Fruit fly (Drosophila melanogaster) whole organism, prepupa: ENCODE data around the gene CG17633.

Experiments used
- Blimp-1 ChIP-seq: fragments of 200-800 bp; sonication (Bioruptor generic); optimal IDR thresholded peaks from 3 replicates; lab custom pipeline; 2017; ENCODE audit warnings: missing biosample characterization, missing genetic modification characterization, mild to moderate bottlenecking, moderate library complexity, missing genetic modification reagents
- CG10631 ChIP-seq: fragments of 200-800 bp; sonication (Bioruptor generic); optimal IDR thresholded peaks from 2 replicates; lab custom pipeline; 2016; ENCODE audit warnings: missing biosample characterization, missing genetic modification characterization
- CG10669 ChIP-seq: fragments of 200-800 bp; sonication (Bioruptor generic); optimal IDR thresholded peaks from 3 replicates; lab custom pipeline; 2018; ENCODE audit warnings: missing biosample characterization, mild to moderate bottlenecking, missing genetic modification characterization, moderate library complexity
- CG11294 ChIP-seq: fragments of 200-800 bp; sonication (Bioruptor generic); IDR thresholded peaks from 2 replicates; pipeline ENCODE4 v1.3.6; 2022; ENCODE audit warnings: missing biosample characterization, missing genetic modification characterization
- CG15336 ChIP-seq: fragments of 200-800 bp; sonication (Bioruptor generic); IDR thresholded peaks from 2 replicates; pipeline ENCODE4 v1.3.6; 2022; ENCODE audit warnings: missing biosample characterization, missing genetic modification characterization
- CG16779 ChIP-seq: fragments of 200-800 bp; sonication (Bioruptor generic); optimal IDR thresholded peaks from 3 replicates; lab custom pipeline; 2017; ENCODE audit warnings: missing biosample characterization, mild to moderate bottlenecking, missing genetic modification characterization
- CG3032 ChIP-seq: fragments of 200-800 bp; optimal IDR thresholded peaks from 2 replicates; lab custom pipeline; 2019; ENCODE audit warnings: missing biosample characterization, mild to moderate bottlenecking, missing genetic modification characterization, moderate library complexity
- CG31627 ChIP-seq: fragments of 200-800 bp; sonication (Bioruptor generic); optimal IDR thresholded peaks from 3 replicates; lab custom pipeline; 2016; ENCODE audit warnings: missing biosample characterization, missing genetic modification characterization
- CG32006 ChIP-seq: fragments of 200-800 bp; sonication (Bioruptor generic); optimal IDR thresholded peaks from 3 replicates; lab custom pipeline; 2017; ENCODE audit warnings: missing biosample characterization, mild to moderate bottlenecking, missing genetic modification characterization
- CG34406 ChIP-seq: fragments of 200-800 bp; sonication (Bioruptor generic); optimal IDR thresholded peaks from 3 replicates; lab custom pipeline; 2016; ENCODE audit warnings: missing biosample characterization, missing genetic modification characterization
- CG3919 ChIP-seq: fragments of 200-800 bp; sonication (Bioruptor generic); optimal IDR thresholded peaks from 3 replicates; lab custom pipeline; 2016; ENCODE audit warnings: missing biosample characterization, missing genetic modification characterization
- CG4318 ChIP-seq: fragments of 200-800 bp; sonication (Bioruptor generic); optimal IDR thresholded peaks from 3 replicates; lab custom pipeline; 2017; ENCODE audit warnings: missing biosample characterization, mild to moderate bottlenecking, missing genetic modification characterization
- CG6163 ChIP-seq: fragments of 200-800 bp; sonication (Bioruptor generic); IDR thresholded peaks from 3 replicates; pipeline ENCODE4 v1.3.6; 2022; ENCODE audit warnings: missing biosample characterization, missing genetic modification characterization
- CG6276 ChIP-seq: fragments of 200-800 bp; sonication (Bioruptor generic); optimal IDR thresholded peaks from 2 replicates; lab custom pipeline; 2017; ENCODE audit warnings: missing biosample characterization, mild to moderate bottlenecking, missing genetic modification characterization
- CG6792 ChIP-seq: fragments of 200-800 bp; sonication (Bioruptor generic); optimal IDR thresholded peaks from 3 replicates; lab custom pipeline; 2016; ENCODE audit warnings: missing biosample characterization, missing genetic modification characterization
- CG6808 ChIP-seq: fragments of 200-800 bp; sonication (Bioruptor generic); optimal IDR thresholded peaks from 3 replicates; lab custom pipeline; 2017; ENCODE audit warnings: missing biosample characterization, missing genetic modification characterization, mild to moderate bottlenecking, moderate library complexity, missing genetic modification reagents
- CG7368 ChIP-seq: fragments of 200-800 bp; sonication (Bioruptor generic); optimal IDR thresholded peaks from 3 replicates; lab custom pipeline; 2016; ENCODE audit warnings: missing biosample characterization, missing genetic modification characterization
- CG8119 ChIP-seq: fragments of 200-800 bp; sonication (Bioruptor generic); IDR thresholded peaks from 3 replicates; pipeline ENCODE4 v1.3.6; 2022; ENCODE audit warnings: missing biosample characterization, missing genetic modification characterization
- CG8319 ChIP-seq: fragments of 200-800 bp; sonication (Bioruptor generic); optimal IDR thresholded peaks from 3 replicates; lab custom pipeline; 2016; ENCODE audit warnings: missing biosample characterization, missing genetic modification characterization
- CG8632 ChIP-seq: fragments of 200-800 bp; sonication (Bioruptor generic); optimal IDR thresholded peaks from 3 replicates; lab custom pipeline; 2016; ENCODE audit warnings: missing biosample characterization, missing genetic modification characterization
- Eip75B ChIP-seq: fragments of 200-800 bp; sonication (Bioruptor generic); optimal IDR thresholded peaks from 3 replicates; lab custom pipeline; 2016; ENCODE audit warnings: missing biosample characterization, missing genetic modification characterization
- Eip78C ChIP-seq: fragments of 200-800 bp; sonication (Bioruptor generic); peaks from one replicate; lab custom pipeline; 2016; ENCODE audit warnings: missing biosample characterization, missing genetic modification characterization
- Ets21C ChIP-seq: fragments of 200-800 bp; sonication (Bioruptor generic); optimal IDR thresholded peaks from 3 replicates; lab custom pipeline; 2016; ENCODE audit warnings: missing biosample characterization, missing genetic modification characterization
- Ets96B ChIP-seq: fragments of 200-800 bp; optimal IDR thresholded peaks from 2 replicates; lab custom pipeline; 2019; ENCODE audit warnings: missing biosample characterization, mild to moderate bottlenecking, missing genetic modification characterization, moderate library complexity
- Gug ChIP-seq: fragments of 200-800 bp; sonication (Bioruptor generic); IDR thresholded peaks from 2 replicates; pipeline ENCODE4 v1.3.6; 2022; ENCODE audit warnings: missing biosample characterization, missing genetic modification characterization
- Hr39 ChIP-seq: fragments of 200-800 bp; sonication (Bioruptor generic); optimal IDR thresholded peaks from 2 replicates; lab custom pipeline; 2016; ENCODE audit warnings: missing biosample characterization, missing genetic modification characterization
- Hr4 ChIP-seq: fragments of 200-800 bp; sonication (Bioruptor generic); optimal IDR thresholded peaks from 3 replicates; lab custom pipeline; 2016; ENCODE audit warnings: missing biosample characterization, missing genetic modification characterization
- Lpt ChIP-seq: fragments of 200-800 bp; sonication (Bioruptor generic); optimal IDR thresholded peaks from 3 replicates; lab custom pipeline; 2016; ENCODE audit warnings: missing biosample characterization, missing genetic modification characterization
- Met ChIP-seq: fragments of 200-800 bp; sonication (Bioruptor generic); optimal IDR thresholded peaks from 3 replicates; lab custom pipeline; 2016; ENCODE audit warnings: missing biosample characterization, missing genetic modification characterization
- OdsH ChIP-seq: fragments of 200-800 bp; sonication (Bioruptor generic); optimal IDR thresholded peaks from 3 replicates; lab custom pipeline; 2016; ENCODE audit warnings: missing biosample characterization, missing genetic modification characterization
- Smox ChIP-seq: fragments of 200-800 bp; sonication (Bioruptor generic); optimal IDR thresholded peaks from 3 replicates; lab custom pipeline; 2016; ENCODE audit warnings: missing biosample characterization, missing genetic modification characterization
- Sox102F ChIP-seq: fragments of 200-800 bp; sonication (Bioruptor generic); optimal IDR thresholded peaks from 2 replicates; lab custom pipeline; 2016; ENCODE audit warnings: missing biosample characterization, mild to moderate bottlenecking, missing genetic modification characterization
- Sox14 ChIP-seq: fragments of 200-800 bp; sonication (Bioruptor generic); optimal IDR thresholded peaks from 3 replicates; lab custom pipeline; 2016; ENCODE audit warnings: missing biosample characterization, missing genetic modification characterization
- Sox15 ChIP-seq: fragments of 200-800 bp; sonication (Bioruptor generic); optimal IDR thresholded peaks from 3 replicates; lab custom pipeline; 2016; ENCODE audit warnings: missing biosample characterization, missing genetic modification characterization
- achi ChIP-seq: fragments of 200-800 bp; sonication (Bioruptor generic); optimal IDR thresholded peaks from 3 replicates; lab custom pipeline; 2016; ENCODE audit warnings: missing biosample characterization, missing genetic modification characterization
- acj6 ChIP-seq: fragments of 200-800 bp; sonication (Bioruptor generic); optimal IDR thresholded peaks from 3 replicates; lab custom pipeline; 2016; ENCODE audit warnings: missing biosample characterization, missing genetic modification characterization
- cyc ChIP-seq: fragments of 200-800 bp; sonication (Bioruptor generic); optimal IDR thresholded peaks from 3 replicates; lab custom pipeline; 2016; ENCODE audit warnings: missing biosample characterization, missing genetic modification characterization
- dac ChIP-seq: fragments of 200-800 bp; sonication (Bioruptor generic); optimal IDR thresholded peaks from 2 replicates; lab custom pipeline; 2017; ENCODE audit warnings: missing biosample characterization, mild to moderate bottlenecking, missing genetic modification characterization
- dsx ChIP-seq: fragments of 200-800 bp; optimal IDR thresholded peaks from 3 replicates; lab custom pipeline; 2019; ENCODE audit warnings: missing biosample characterization, mild to moderate bottlenecking, missing genetic modification characterization, moderate library complexity; ENCODE audit not compliant: poor library complexity, severe bottlenecking
- eg ChIP-seq: fragments of 200-800 bp; sonication (Bioruptor generic); IDR thresholded peaks from 3 replicates; pipeline ENCODE4 v1.3.6; 2022; ENCODE audit warnings: missing biosample characterization, missing genetic modification characterization
- fd59A ChIP-seq: fragments of 200-800 bp; sonication (Bioruptor generic); optimal IDR thresholded peaks from 2 replicates; lab custom pipeline; 2017; ENCODE audit warnings: missing biosample characterization, mild to moderate bottlenecking, missing genetic modification characterization, missing genetic modification reagents
- fd85E ChIP-seq: fragments of 200-800 bp; sonication (Bioruptor generic); optimal IDR thresholded peaks from 3 replicates; lab custom pipeline; 2016; ENCODE audit warnings: missing biosample characterization, missing genetic modification characterization
- fkh ChIP-seq: fragments of 200-800 bp; sonication (Bioruptor generic); optimal IDR thresholded peaks from 3 replicates; lab custom pipeline; 2017; ENCODE audit warnings: missing biosample characterization, mild to moderate bottlenecking, missing genetic modification characterization, moderate library complexity
- lz ChIP-seq: fragments of 200-800 bp; sonication (Bioruptor generic); optimal IDR thresholded peaks from 3 replicates; lab custom pipeline; 2016; ENCODE audit warnings: missing biosample characterization, missing genetic modification characterization
- net ChIP-seq: fragments of 200-800 bp; sonication (Bioruptor generic); optimal IDR thresholded peaks from 3 replicates; lab custom pipeline; 2016; ENCODE audit warnings: missing biosample characterization, missing genetic modification characterization
- pdm3 ChIP-seq: fragments of 200-800 bp; sonication (Bioruptor generic); optimal IDR thresholded peaks from 3 replicates; lab custom pipeline; 2016; ENCODE audit warnings: missing biosample characterization, missing genetic modification characterization
- salr ChIP-seq, 2 experiments: fragments of 200-800 bp; sonication (Bioruptor generic); optimal IDR thresholded peaks; 3 replicates each; lab custom pipeline; 2016 to 2018; ENCODE audit warnings: missing biosample characterization in 2 of 2, missing genetic modification characterization in 2 of 2, mild to moderate bottlenecking in 1 of 2
- spab ChIP-seq: fragments of 200-800 bp; sonication (Bioruptor generic); optimal IDR thresholded peaks from 2 replicates; lab custom pipeline; 2017; ENCODE audit warnings: missing biosample characterization, mild to moderate bottlenecking, missing genetic modification characterization, missing genetic modification reagents
- ss ChIP-seq, 2 experiments: fragments of 200-800 bp; sonication (Bioruptor generic); optimal IDR thresholded peaks; 2 replicates in 1 of 2; 3 replicates in 1 of 2; lab custom pipeline; 2017 to 2018; ENCODE audit warnings: mild to moderate bottlenecking in 2 of 2, missing biosample characterization in 2 of 2, missing genetic modification characterization in 2 of 2, moderate library complexity in 1 of 2
- svp ChIP-seq: fragments of 200-800 bp; sonication (Bioruptor generic); peaks from one replicate; lab custom pipeline; 2016; ENCODE audit warnings: missing biosample characterization, missing genetic modification characterization

Gene CG17633

DNA sequence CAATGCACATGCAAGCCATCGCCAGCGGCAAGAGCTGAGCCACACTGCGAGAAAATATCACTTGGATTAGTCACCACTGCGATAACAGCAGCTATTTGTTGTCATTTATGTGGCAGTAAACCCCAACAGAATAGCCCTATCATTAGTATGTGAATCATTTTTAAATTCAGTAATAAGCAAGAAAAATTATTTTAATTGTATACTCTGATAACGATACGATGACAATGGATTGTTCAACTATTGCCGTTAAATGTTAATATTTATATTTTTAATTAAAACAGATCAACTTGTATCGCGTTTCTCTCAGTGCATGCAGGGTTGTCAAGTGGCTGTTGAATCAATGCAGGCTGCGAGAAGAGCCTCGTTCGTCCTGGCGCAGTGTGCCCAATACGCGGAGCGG, 31.1 kb upstream of the CG17633 start:
- TF ChIP-seq Ets96B (peak; percentile 40), Gug (GFP tag; lab: Robert Waterston, UW) (peak; percentile 22; the same call in 1 of the 2 replicates), CG6792 (GFP tag; lab: Kevin White, UChicago) (peak; percentile 4), CG34406 (peak; percentile 39), CG10631 (GFP tag; lab: Kevin White, UChicago) (peak; percentile 44), CG6163 (GFP tag; lab: Robert Waterston, UW) (peak; percentile 24; the same call in 1 of the 3 replicates), CG8319 (GFP tag; lab: Kevin White, UChicago) (peak; percentile 9), CG6276 (GFP tag; lab: Kevin White, UChicago) (peak; percentile 31), CG11294 (GFP tag; lab: Robert Waterston, UW) (no peak), dsx (GFP tag; lab: Kevin White, UChicago) (peak; percentile 16), achi (GFP tag; lab: Kevin White, UChicago) (peak; percentile 26), salr (GFP tag; optimal IDR thresholded peaks at IDR 0.05; lab: Kevin White, UChicago) (no peak), Ets21C (no peak), CG3032 (tag; lab: Kevin White, UChicago) (peak; percentile 28), CG31627 (GFP tag; lab: Kevin White, UChicago) (peak; percentile 37), Smox (GFP tag; lab: Kevin White, UChicago) (peak; percentile 35), OdsH (GFP tag; lab: Kevin White, UChicago) (peak; percentile 52), Hr4 (GFP tag; lab: Kevin White, UChicago) (peak; percentile 56), CG6808 (GFP tag; lab: Kevin White, UChicago) (peak; percentile 2), CG3919 (peak; percentile 45), fd85E (GFP tag; lab: Kevin White, UChicago) (no peak), ss (GFP tag; optimal IDR thresholded peaks at IDR 0.05; lab: Kevin White, UChicago) (peak in 1 of 2 experiments; percentile 12), Sox102F (GFP tag; lab: Kevin White, UChicago) (peak; percentile 15), lz (GFP tag; lab: Kevin White, UChicago) (peak; percentile 28), acj6 (GFP tag; lab: Kevin White, UChicago) (peak; percentile 37), CG8632 (GFP tag; lab: Kevin White, UChicago) (peak; percentile 32), CG16779 (tag; lab: Kevin White, UChicago) (peak; percentile 2), Blimp-1 (GFP tag; lab: Kevin White, UChicago) (no peak), pdm3 (peak; percentile 56), CG4318 (GFP tag; lab: Kevin White, UChicago) (peak; percentile 29), Lpt (peak; percentile 15), CG7368 (GFP tag; lab: Kevin White, UChicago) (no peak), fkh (GFP tag; lab: Kevin White, UChicago) (no peak), svp (peak; percentile 68), Hr39 (GFP tag; lab: Kevin White, UChicago) (peak; percentile 21), net (GFP tag; lab: Kevin White, UChicago) (peak; percentile 15), cyc (GFP tag; lab: Kevin White, UChicago) (peak; percentile 36), fd59A (no peak), dac (GFP tag; lab: Kevin White, UChicago) (no peak), Eip78C (GFP tag; lab: Kevin White, UChicago) (peak; percentile 77), eg (GFP tag; lab: Robert Waterston, UW) (peak; percentile 45; the same call in 2 of the 3 replicates), CG15336 (GFP tag; lab: Robert Waterston, UW) (no peak), Sox15 (no peak), CG10669 (peak; percentile 49), Met (peak; percentile 25), CG8119 (GFP tag; lab: Robert Waterston, UW) (peak; percentile 42; the same call in 1 of the 3 replicates), Sox14 (GFP tag; lab: Kevin White, UChicago) (peak; percentile 8), Eip75B (GFP tag; lab: Kevin White, UChicago) (peak; percentile 8), spab (peak; percentile 5), CG32006 (GFP tag; lab: Kevin White, UChicago) (peak; percentile 68)
